Worm (Caenorhabditis elegans): ENCODE data around the gene iff-1.
A peak's percentile ranks its signal among the peaks of the same experiment; 100 is the strongest.

Gene iff-1

DNA sequence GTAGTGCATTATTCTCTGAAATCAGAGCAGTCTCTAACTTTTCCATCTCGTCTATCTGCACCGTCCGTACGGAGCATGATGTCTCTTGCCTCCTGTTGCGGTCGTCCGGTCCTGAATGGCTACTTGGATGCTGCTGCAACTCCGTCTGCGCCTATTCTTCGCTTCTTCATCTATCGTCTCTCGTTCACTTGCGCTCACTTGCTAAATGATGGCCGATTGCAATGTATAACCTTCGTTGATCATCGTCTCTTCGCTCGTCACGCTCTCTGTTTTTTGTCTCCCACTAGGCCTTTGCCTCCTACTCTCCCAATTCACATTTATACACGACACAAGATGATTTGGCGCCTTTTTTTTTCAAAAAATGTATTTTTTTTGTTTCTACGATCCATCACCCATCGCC is 49.7 kb downstream of the iff-1 start (continued):
- TF ChIP-seq C17E4.6 (GFP tag; IDR thresholded peaks at IDR 0.05): no peak
- TF ChIP-seq F57A8.1 (GFP tag; optimal IDR thresholded peaks at IDR 0.05): no peak
- TF ChIP-seq let-526 (GFP tag; IDR thresholded peaks at IDR 0.05): no peak
- TF ChIP-seq nhr-120 (GFP tag; IDR thresholded peaks at IDR 0.05): no peak
- no peak for TF ChIP-seq lag-1 (GFP tag; IDR thresholded peaks at IDR 0.05)
- TF ChIP-seq rpc-1 (optimal IDR thresholded peaks at IDR 0.05): no peak
- TF ChIP-seq rpc-1 (tag; optimal IDR thresholded peaks at IDR 0.05): no peak
- no peak for TF ChIP-seq hlh-12 (tag; optimal IDR thresholded peaks at IDR 0.05)
- TF ChIP-seq madf-3 (GFP tag; IDR thresholded peaks at IDR 0.05): no peak
- TF ChIP-seq lin-40 (tag; optimal IDR thresholded peaks at IDR 0.05): peak; percentile 26
- TF ChIP-seq egrh-3 (GFP tag; IDR thresholded peaks at IDR 0.05): no peak
- TF ChIP-seq ceh-100 (GFP tag; IDR thresholded peaks at IDR 0.05): no peak
- TF ChIP-seq hmg-1.2 (GFP tag; IDR thresholded peaks at IDR 0.05): peak; percentile 56; the same call in 1 of the 2 replicates
- TF ChIP-seq atf-7 (tag; optimal IDR thresholded peaks at IDR 0.05): no peak
- no peak for TF ChIP-seq lin-26 (GFP tag; IDR thresholded peaks at IDR 0.05)
- TF ChIP-seq B0261.1 (tag; optimal IDR thresholded peaks at IDR 0.05): no peak
- TF ChIP-seq aptf-2 (GFP tag; conservative IDR thresholded peaks at IDR 0.05): no peak
- TF ChIP-seq ekl-4 (GFP tag; IDR thresholded peaks at IDR 0.05): 0 out of 2 replicates have a peak, but pooled peaks have one; percentile 16
- no peak for TF ChIP-seq snpc-4 (GFP tag; optimal IDR thresholded peaks at IDR 0.05)
- peak in 2 of 4 experiments; percentile 28 to 56 for TF ChIP-seq snpc-4 (tag; optimal IDR thresholded peaks at IDR 0.05)
- peak; percentile 42; the same call in 1 of the 2 replicates for TF ChIP-seq B0336.3 (GFP tag; IDR thresholded peaks at IDR 0.05)
- TF ChIP-seq K11D2.4 (GFP tag; IDR thresholded peaks at IDR 0.05): 0 out of 2 replicates have a peak, but pooled peaks have one; percentile 10
- TF ChIP-seq ccch-3 (GFP tag; optimal IDR thresholded peaks at IDR 0.05): no peak
- no peak for TF ChIP-seq egl-44 (GFP tag; IDR thresholded peaks at IDR 0.05)
- TF ChIP-seq K12H6.12 (tag; optimal IDR thresholded peaks at IDR 0.05): peak; percentile 12

DNA sequence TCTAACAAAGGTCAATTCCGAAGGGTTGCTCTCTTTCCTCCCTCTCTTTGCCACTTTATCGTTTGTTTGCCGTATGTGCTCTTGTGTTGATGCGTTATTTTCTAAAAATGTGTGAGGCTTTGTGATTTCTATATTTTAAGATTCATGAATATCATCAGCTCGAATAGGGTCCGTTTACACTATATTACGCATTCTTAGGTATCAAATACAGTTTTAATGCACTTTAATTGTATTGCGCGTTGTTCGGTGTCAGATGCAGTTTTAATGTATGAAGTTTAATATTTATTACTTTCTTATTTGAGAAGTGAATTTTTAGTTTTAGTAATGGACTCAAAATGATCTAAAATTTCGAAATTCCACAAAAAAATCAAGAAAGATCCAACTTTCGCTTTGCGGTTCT is 50.6 kb downstream of the iff-1 start, which contains the start of gene bud-31:
Gene bud-31, minus strand, starts transcription at position 101 of the 400 bp plus-strand sequence.
- TF ChIP-seq aptf-2 (GFP tag; conservative IDR thresholded peaks at IDR 0.05) (no peak), tlf-1 (GFP tag; optimal IDR thresholded peaks at IDR 0.05) (no peak), attf-6 (GFP tag; IDR thresholded peaks at IDR 0.05) (no peak), rcor-1 (GFP tag; IDR thresholded peaks at IDR 0.05) (no peak), madf-3 (GFP tag; IDR thresholded peaks at IDR 0.05) (no peak), C17E4.6 (GFP tag; IDR thresholded peaks at IDR 0.05) (no peak), fkh-3 (tag; optimal IDR thresholded peaks at IDR 0.05) (no peak), ztf-28 (GFP tag; IDR thresholded peaks at IDR 0.05) (no peak), F49E8.2 (tag; optimal IDR thresholded peaks at IDR 0.05; ENCODE audit: insufficient read depth) (no peak), mcd-1 (GFP tag; IDR thresholded peaks at IDR 0.05) (no peak), F57C9.4 (tag; optimal IDR thresholded peaks at IDR 0.05) (no peak), K12H6.12 (tag; optimal IDR thresholded peaks at IDR 0.05) (no peak), attf-3 (GFP tag; conservative IDR thresholded peaks at IDR 0.05) (no peak), nhr-179 (tag; optimal IDR thresholded peaks at IDR 0.05) (no peak), gei-17 (GFP tag; optimal IDR thresholded peaks at IDR 0.05) (no peak)

Measured in whole organism, young adult.